Fruit fly (Drosophila melanogaster): ENCODE measurements around the gene CG8677.

CG8677 gene

dm6 chr2L:21260869-21261268 is 39.8 kb downstream of the CG8677 start (continued):
- TF ChIP-seq CG6276 (GFP tag; optimal IDR thresholded peaks at IDR 0.05) = no peak

- TF ChIP-seq CG15336 (GFP tag; IDR thresholded peaks at IDR 0.05) (0 out of 2 replicates have a peak, but pooled peaks have one; percentile 15), vri (GFP tag; optimal IDR thresholded peaks at IDR 0.05) (peak; percentile 19), Hr4 (GFP tag; optimal IDR thresholded peaks at IDR 0.05) (no peak), dsx (GFP tag; optimal IDR thresholded peaks at IDR 0.05; ENCODE audit: poor library complexity, severe bottlenecking) (no peak), Sox14 (GFP tag; optimal IDR thresholded peaks at IDR 0.05) (peak; percentile 50), esn (GFP tag; optimal IDR thresholded peaks at IDR 0.05) (peak; percentile 27), Sox15 (GFP tag; optimal IDR thresholded peaks at IDR 0.05) (no peak), Smox (GFP tag; optimal IDR thresholded peaks at IDR 0.05) (peak; percentile 1), Eip93F (GFP tag; optimal IDR thresholded peaks at IDR 0.05) (no peak)
Measured at dm6 chr2L:21262832-21263231, 41.7 kb downstream of the CG8677 start, which contains the start of gene CG8671. CG8671 (plus strand) TSS chr2L:21262956.

DNA sequence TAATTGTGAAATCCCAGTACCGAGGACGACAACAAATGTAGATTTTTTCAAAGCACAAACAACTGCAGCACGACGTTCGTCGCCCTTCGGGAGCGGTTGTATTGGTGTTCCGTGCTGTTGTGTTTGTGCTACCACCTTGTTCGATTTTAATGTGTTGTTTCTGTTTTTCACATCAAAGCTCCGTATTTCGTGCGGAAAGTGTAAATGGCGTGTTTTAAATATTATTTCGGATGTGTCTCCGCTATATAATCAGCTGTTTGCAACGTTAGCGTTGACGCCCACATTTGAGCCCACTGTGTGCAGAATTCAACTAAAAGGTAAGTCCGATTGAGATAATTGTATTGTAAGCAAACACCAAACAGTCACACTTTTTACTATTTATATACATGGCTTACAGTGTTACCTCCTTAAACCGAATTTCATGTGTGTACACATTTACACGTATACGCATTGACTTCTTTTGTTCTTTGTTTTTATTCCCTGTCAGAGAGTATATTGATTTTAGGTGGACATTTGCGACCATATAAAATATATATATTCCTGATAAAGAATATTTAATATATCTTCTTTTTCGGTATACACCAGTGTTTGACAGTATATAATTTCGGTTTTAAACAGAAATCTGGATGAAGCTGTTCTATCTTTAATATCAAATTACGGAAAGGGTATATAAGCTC is 42.5 kb downstream of the CG8677 start:
- no peak for TF ChIP-seq CG6276 (GFP tag; optimal IDR thresholded peaks at IDR 0.05)
- no peak for TF ChIP-seq CG7368 (GFP tag; optimal IDR thresholded peaks at IDR 0.05)
- TF ChIP-seq CG4318 (GFP tag; optimal IDR thresholded peaks at IDR 0.05) = no peak
- peak; percentile 30 for TF ChIP-seq CG8632 (GFP tag; optimal IDR thresholded peaks at IDR 0.05)
- TF ChIP-seq acj6 (GFP tag; optimal IDR thresholded peaks at IDR 0.05) = peak; percentile 27
- no peak for TF ChIP-seq CG11902 (GFP tag; optimal IDR thresholded peaks at IDR 0.05)
- no peak for TF ChIP-seq Lpt (GFP tag; optimal IDR thresholded peaks at IDR 0.05)
- TF ChIP-seq CG16779 (tag; optimal IDR thresholded peaks at IDR 0.05) = no peak
- no peak for TF ChIP-seq CG10669 (GFP tag; optimal IDR thresholded peaks at IDR 0.05)
- no peak for TF ChIP-seq svp (GFP tag)
- no peak for TF ChIP-seq spab (GFP tag; optimal IDR thresholded peaks at IDR 0.05)
- no peak for TF ChIP-seq Hr38 (GFP tag; optimal IDR thresholded peaks at IDR 0.05)
- peak; percentile 42; the same call in 1 of the 2 replicates for TF ChIP-seq CG15336 (GFP tag; IDR thresholded peaks at IDR 0.05)
- peak; percentile 25 for TF ChIP-seq Ets96B (tag; optimal IDR thresholded peaks at IDR 0.05)
- TF ChIP-seq lz (GFP tag; optimal IDR thresholded peaks at IDR 0.05) = peak; percentile 2
- TF ChIP-seq CG6808 (GFP tag; optimal IDR thresholded peaks at IDR 0.05) = no peak
- TF ChIP-seq Met (GFP tag; optimal IDR thresholded peaks at IDR 0.05) = peak; percentile 16
- TF ChIP-seq Eip75B (GFP tag; optimal IDR thresholded peaks at IDR 0.05) = peak; percentile 0
- TF ChIP-seq ss (GFP tag; optimal IDR thresholded peaks at IDR 0.05) = no peak
- TF ChIP-seq Ets21C (GFP tag; optimal IDR thresholded peaks at IDR 0.05) = no peak
- TF ChIP-seq CG3919 (GFP tag; optimal IDR thresholded peaks at IDR 0.05) = no peak
- no peak for TF ChIP-seq fd59A (GFP tag; optimal IDR thresholded peaks at IDR 0.05)
- no peak for TF ChIP-seq CG8319 (GFP tag; optimal IDR thresholded peaks at IDR 0.05)
- no peak for TF ChIP-seq CG11762 (GFP tag; optimal IDR thresholded peaks at IDR 0.05; ENCODE audit: insufficient read depth)
- TF ChIP-seq CG6854 (GFP tag; optimal IDR thresholded peaks at IDR 0.05) = no peak
- peak; percentile 43 for TF ChIP-seq achi (GFP tag; optimal IDR thresholded peaks at IDR 0.05)
- TF ChIP-seq pdm3 (GFP tag; optimal IDR thresholded peaks at IDR 0.05) = peak; percentile 26
- TF ChIP-seq CG1621 (tag; optimal IDR thresholded peaks at IDR 0.05) = no peak
- no peak for TF ChIP-seq Hr4 (GFP tag; optimal IDR thresholded peaks at IDR 0.05)
- TF ChIP-seq CG10631 (GFP tag; optimal IDR thresholded peaks at IDR 0.05) = peak; percentile 64
- TF ChIP-seq cyc (GFP tag; optimal IDR thresholded peaks at IDR 0.05) = no peak
- peak; percentile 38 for TF ChIP-seq topi (GFP tag; optimal IDR thresholded peaks at IDR 0.05)
- no peak for TF ChIP-seq Gug (GFP tag; IDR thresholded peaks at IDR 0.05)
- TF ChIP-seq dac (GFP tag; optimal IDR thresholded peaks at IDR 0.05) = no peak
- TF ChIP-seq salr (GFP tag; optimal IDR thresholded peaks at IDR 0.05) = peak in 1 of 2 experiments; percentile 17
- no peak for TF ChIP-seq CG11294 (GFP tag; IDR thresholded peaks at IDR 0.05)
- no peak for TF ChIP-seq CG32006 (GFP tag; optimal IDR thresholded peaks at IDR 0.05)
- TF ChIP-seq fd85E (GFP tag; optimal IDR thresholded peaks at IDR 0.05) = no peak
- no peak for TF ChIP-seq net (GFP tag; optimal IDR thresholded peaks at IDR 0.05)
- TF ChIP-seq Eip78C (GFP tag) = peak; percentile 78

Measured in whole organism, prepupa.